Fruit fly (Drosophila melanogaster) whole organism, embryonic: Measurements from ENCODE around the gene mld.
A peak's percentile ranks its signal among the peaks of the same experiment; 100 is the strongest.

Source experiments
- Abd-B ChIP-seq: fragments of 200-800 bp; sonication (Bioruptor generic); optimal IDR thresholded peaks from 2 replicates; lab custom pipeline; 2018; ENCODE audit warnings: missing biosample characterization, mild to moderate bottlenecking, missing genetic modification characterization, moderate library complexity
- Adf1 ChIP-seq: fragments of 200-800 bp; sonication (Bioruptor generic); IDR thresholded peaks from 2 replicates; pipeline ENCODE4 v1.3.6; 2022; ENCODE audit warnings: missing biosample characterization, missing genetic modification characterization
- Atf3 ChIP-seq: fragments of 200-800 bp; sonication (Bioruptor generic); optimal IDR thresholded peaks from 3 replicates; lab custom pipeline; 2016; ENCODE audit warnings: missing biosample characterization, missing genetic modification characterization
- Awh ChIP-seq: fragments of 200-800 bp; sonication (Bioruptor generic); IDR thresholded peaks from 2 replicates; pipeline ENCODE4, ENCODE4 v1.3.6; 2022; ENCODE audit warnings: missing biosample characterization, missing genetic modification characterization
- Bteb2 ChIP-seq: fragments of 200-800 bp; sonication (Bioruptor generic); optimal IDR thresholded peaks from 2 replicates; lab custom pipeline; 2016; ENCODE audit warnings: missing biosample characterization, missing genetic modification characterization
- CG10267 ChIP-seq: fragments of 200-800 bp; sonication (Bioruptor generic); optimal IDR thresholded peaks from 2 replicates; lab custom pipeline; 2018; ENCODE audit warnings: missing biosample characterization, mild to moderate bottlenecking, missing genetic modification characterization, moderate library complexity
- CG10959 ChIP-seq: fragments of 200-800 bp; sonication (Bioruptor generic); IDR thresholded peaks from 2 replicates; pipeline ENCODE4 v1.3.6; 2022; ENCODE audit warnings: missing biosample characterization, missing genetic modification characterization
- CG11247 ChIP-seq: fragments of 200-800 bp; sonication (Bioruptor generic); IDR thresholded peaks from 2 replicates; pipeline ENCODE4 v1.3.6; 2022; ENCODE audit warnings: missing biosample characterization, missing genetic modification characterization
- CG12744 ChIP-seq: fragments of 200-800 bp; sonication (Bioruptor generic); optimal IDR thresholded peaks from 2 replicates; lab custom pipeline; 2016; ENCODE audit warnings: missing biosample characterization, missing genetic modification characterization
- CG14667 ChIP-seq: fragments of 200-800 bp; sonication (Bioruptor generic); IDR thresholded peaks from 2 replicates; pipeline ENCODE4 v1.3.6; 2022; ENCODE audit warnings: missing biosample characterization, missing genetic modification characterization
- CG18262 ChIP-seq: fragments of 200-800 bp; optimal IDR thresholded peaks from 3 replicates; lab custom pipeline; 2019; ENCODE audit warnings: missing biosample characterization, mild to moderate bottlenecking, missing genetic modification characterization, moderate library complexity
- CG2202 ChIP-seq: fragments of 200-800 bp; sonication (Bioruptor generic); optimal IDR thresholded peaks from 2 replicates; lab custom pipeline; 2018; ENCODE audit warnings: missing biosample characterization, mild to moderate bottlenecking, missing genetic modification characterization
- CG2889 ChIP-seq: fragments of 200-800 bp; sonication (Bioruptor generic); IDR thresholded peaks from 3 replicates; pipeline ENCODE4 v1.3.6; 2022; ENCODE audit warnings: missing biosample characterization, missing genetic modification characterization
- CG3065 ChIP-seq: fragments of 200-800 bp; sonication (Bioruptor generic); optimal IDR thresholded peaks from 2 replicates; lab custom pipeline; 2016; ENCODE audit warnings: missing biosample characterization, missing genetic modification characterization
- CG3995 ChIP-seq: fragments of 200-800 bp; sonication (Bioruptor generic); optimal IDR thresholded peaks from 3 replicates; lab custom pipeline; 2016; ENCODE audit warnings: missing biosample characterization, missing genetic modification characterization
- CG4282 ChIP-seq: fragments of 200-800 bp; sonication (Bioruptor generic); optimal IDR thresholded peaks from 2 replicates; lab custom pipeline; 2016; ENCODE audit warnings: missing biosample characterization, missing genetic modification characterization
- CG4360 ChIP-seq: fragments of 200-800 bp; sonication (Bioruptor generic); IDR thresholded peaks from 2 replicates; pipeline ENCODE4 v1.3.6; 2022; ENCODE audit warnings: missing biosample characterization, missing genetic modification characterization
- CG6175 ChIP-seq: fragments of 200-800 bp; sonication (Bioruptor generic); IDR thresholded peaks from 3 replicates; pipeline ENCODE4 v1.3.6; 2022; ENCODE audit warnings: missing biosample characterization, missing genetic modification characterization
- CG6689 ChIP-seq: fragments of 200-800 bp; sonication (Bioruptor generic); IDR thresholded peaks from 2 replicates; pipeline ENCODE4 v1.3.6; 2022; ENCODE audit warnings: missing biosample characterization, missing genetic modification characterization
- CG8359 ChIP-seq: fragments of 200-800 bp; sonication (Bioruptor generic); optimal IDR thresholded peaks from 2 replicates; lab custom pipeline; 2017; ENCODE audit warnings: missing biosample characterization, mild to moderate bottlenecking, missing genetic modification characterization, borderline replicate concordance
- CG9727 ChIP-seq: fragments of 200-800 bp; sonication (Bioruptor generic); optimal IDR thresholded peaks from 3 replicates; lab custom pipeline; 2017; ENCODE audit warnings: missing biosample characterization, mild to moderate bottlenecking, missing genetic modification characterization
- Camta ChIP-seq: fragments of 200-800 bp; sonication (Bioruptor generic); optimal IDR thresholded peaks from 2 replicates; lab custom pipeline; 2016; ENCODE audit warnings: missing biosample characterization, missing genetic modification characterization
- Dip3 ChIP-seq: fragments of 200-800 bp; sonication (Bioruptor generic); optimal IDR thresholded peaks from 3 replicates; lab custom pipeline; 2016; ENCODE audit warnings: missing biosample characterization, missing genetic modification characterization
- Dll ChIP-seq: fragments of 200-800 bp; sonication (Bioruptor generic); IDR thresholded peaks from 4 replicates; pipeline ENCODE4 v1.3.6; 2022; ENCODE audit warnings: missing biosample characterization, missing genetic modification characterization; ENCODE audit not compliant: partially characterized antibody
- Elba2 ChIP-seq: fragments of 200-800 bp; sonication (Bioruptor generic); optimal IDR thresholded peaks from 3 replicates; lab custom pipeline; 2016; ENCODE audit warnings: missing biosample characterization, missing genetic modification characterization
- Hmx ChIP-seq: fragments of 200-800 bp; sonication (Bioruptor generic); optimal IDR thresholded peaks from 2 replicates; lab custom pipeline; 2016; ENCODE audit warnings: missing biosample characterization, missing genetic modification characterization
- Kr ChIP-seq: fragments of 200-800 bp; sonication (Bioruptor generic); optimal IDR thresholded peaks from 2 replicates; lab custom pipeline; 2017; ENCODE audit warnings: missing biosample characterization, mild to moderate bottlenecking, missing genetic modification characterization
- Lpt ChIP-seq: fragments of >200 bp; optimal IDR thresholded peaks from 2 replicates; lab custom pipeline; 2018; ENCODE audit warnings: missing biosample characterization, missing genetic modification characterization
- Myb ChIP-seq: fragments of 200-800 bp; sonication (Bioruptor generic); optimal IDR thresholded peaks from 2 replicates; lab custom pipeline; 2016; ENCODE audit warnings: missing biosample characterization, missing genetic modification characterization
- Oli ChIP-seq: fragments of 200-800 bp; sonication (Bioruptor generic); optimal IDR thresholded peaks from 2 replicates; lab custom pipeline; 2018; ENCODE audit warnings: missing biosample characterization, mild to moderate bottlenecking, missing genetic modification characterization, moderate library complexity
- PHDP ChIP-seq: fragments of 200-800 bp; sonication (Bioruptor generic); optimal IDR thresholded peaks from 3 replicates; lab custom pipeline; 2018; ENCODE audit warnings: missing biosample characterization, mild to moderate bottlenecking, missing genetic modification characterization, moderate library complexity
- Rfx ChIP-seq: fragments of 200-800 bp; sonication (Bioruptor generic); IDR thresholded peaks from 2 replicates; pipeline ENCODE4 v1.3.6; 2022; ENCODE audit warnings: missing biosample characterization, missing genetic modification characterization
- Side ChIP-seq: fragments of 200-800 bp; sonication (Bioruptor generic); optimal IDR thresholded peaks from 2 replicates; lab custom pipeline; 2016; ENCODE audit warnings: missing biosample characterization, missing genetic modification characterization
- Spps ChIP-seq: fragments of 200-800 bp; sonication (Bioruptor generic); optimal IDR thresholded peaks from 2 replicates; lab custom pipeline; 2018; ENCODE audit warnings: missing biosample characterization, mild to moderate bottlenecking, missing genetic modification characterization
- TFAM ChIP-seq: fragments of 200-800 bp; sonication (Bioruptor generic); optimal IDR thresholded peaks from 2 replicates; lab custom pipeline; 2017; ENCODE audit warnings: missing biosample characterization, missing genetic modification characterization, inconsistent platforms
- aop ChIP-seq: fragments of 200-800 bp; sonication (Bioruptor generic); IDR thresholded peaks from 2 replicates; pipeline ENCODE4 v1.3.6; 2022; ENCODE audit warnings: missing biosample characterization, missing genetic modification characterization
- bcd ChIP-seq: fragments of 200-800 bp; sonication (Bioruptor generic); optimal IDR thresholded peaks from 2 replicates; lab custom pipeline; 2017; ENCODE audit warnings: missing biosample characterization, mild to moderate bottlenecking, missing genetic modification characterization
- crc ChIP-seq: fragments of 200-800 bp; sonication (Bioruptor generic); optimal IDR thresholded peaks from 2 replicates; lab custom pipeline; 2016; ENCODE audit warnings: missing biosample characterization, missing genetic modification characterization
- dmrt99B ChIP-seq: fragments of 200-800 bp; sonication (Bioruptor generic); optimal IDR thresholded peaks from 2 replicates; lab custom pipeline; 2018; ENCODE audit warnings: missing biosample characterization, mild to moderate bottlenecking, missing genetic modification characterization, moderate library complexity
- esg ChIP-seq: fragments of 200-800 bp; sonication (Bioruptor generic); conservative IDR thresholded peaks from 2 replicates; pipeline ENCODE4 v1.3.6; 2022; ENCODE audit warnings: missing biosample characterization, missing genetic modification characterization
- exex ChIP-seq: fragments of 200-800 bp; sonication (Bioruptor generic); optimal IDR thresholded peaks from 4 replicates; lab custom pipeline; 2018; ENCODE audit warnings: missing biosample characterization, mild to moderate bottlenecking, missing genetic modification characterization, moderate library complexity
- gsb ChIP-seq: fragments of 200-800 bp; sonication (Bioruptor generic); IDR thresholded peaks from 2 replicates; pipeline ENCODE4 v1.3.6; 2022; ENCODE audit warnings: missing biosample characterization, missing genetic modification characterization
- nerfin-2 ChIP-seq: fragments of 200-800 bp; sonication (Bioruptor generic); IDR thresholded peaks from 2 replicates; pipeline ENCODE4 v1.3.6; 2022; ENCODE audit warnings: missing biosample characterization, missing genetic modification characterization; ENCODE audit not compliant: partially characterized antibody
- nom ChIP-seq: fragments of 200-800 bp; sonication (Bioruptor generic); optimal IDR thresholded peaks from 2 replicates; lab custom pipeline; 2017; ENCODE audit warnings: missing biosample characterization, missing genetic modification characterization, mild to moderate bottlenecking, moderate library complexity, missing genetic modification reagents
- oc ChIP-seq: fragments of 200-800 bp; sonication (Bioruptor generic); optimal IDR thresholded peaks from 2 replicates; lab custom pipeline; 2018; ENCODE audit warnings: missing biosample characterization, mild to moderate bottlenecking, missing genetic modification characterization, moderate library complexity
- otp ChIP-seq: fragments of 200-800 bp; sonication (Bioruptor generic); IDR thresholded peaks from 3 replicates; pipeline ENCODE4, ENCODE4 v1.3.6; 2022; ENCODE audit warnings: missing biosample characterization, missing genetic modification characterization
- psq ChIP-seq: fragments of 200-800 bp; sonication (Bioruptor generic); optimal IDR thresholded peaks from 2 replicates; lab custom pipeline; 2017; ENCODE audit warnings: missing biosample characterization, missing genetic modification characterization
- sens ChIP-seq: fragments of 200-800 bp; sonication (Bioruptor generic); peaks from one replicate; lab custom pipeline; 2016; ENCODE audit warnings: missing biosample characterization, missing genetic modification characterization
- ttk ChIP-seq: fragments of 200-800 bp; sonication (Bioruptor generic); IDR thresholded peaks from 2 replicates; pipeline ENCODE4 v2.1.2; 2022; ENCODE audit warnings: missing biosample characterization, missing genetic modification characterization
- tx ChIP-seq: fragments of 200-800 bp; sonication (Bioruptor generic); optimal IDR thresholded peaks from 2 replicates; lab custom pipeline; 2016; ENCODE audit warnings: missing biosample characterization, missing genetic modification characterization
- unc-4 ChIP-seq: fragments of 200-800 bp; sonication (Bioruptor generic); IDR thresholded peaks from 2 replicates; pipeline ENCODE4 v1.3.6; 2022; ENCODE audit warnings: missing biosample characterization, missing genetic modification characterization; ENCODE audit not compliant: partially characterized antibody
- unpg ChIP-seq: fragments of 200-800 bp; sonication (Bioruptor generic); optimal IDR thresholded peaks from 3 replicates; lab custom pipeline; 2018; ENCODE audit warnings: missing biosample characterization, mild to moderate bottlenecking, missing genetic modification characterization, moderate library complexity
- yki ChIP-seq: fragments of >200 bp; optimal IDR thresholded peaks from 3 replicates; lab custom pipeline; 2018

The mld gene

dm6 chr3R:24626003-24626486 is 40.6 kb downstream of the mld start (continued):
- TF ChIP-seq PHDP (no peak), ttk (GFP tag; lab: Robert Waterston, UW) (no peak), nom (GFP tag; lab: Kevin White, UChicago) (no peak), Abd-B (GFP tag; lab: Kevin White, UChicago) (no peak), CG2889 (no peak), Awh (GFP tag; lab: Robert Waterston, UW) (no peak), esg (GFP tag; lab: Robert Waterston, UW) (peak; percentile 23; the same call in 1 of the 2 replicates), tx (GFP tag; lab: Kevin White, UChicago) (no peak), CG11247 (GFP tag; lab: Robert Waterston, UW) (no peak), dmrt99B (no peak), Myb (GFP tag; lab: Kevin White, UChicago) (no peak), TFAM (no peak), crc (GFP tag; lab: Kevin White, UChicago) (no peak), CG8359 (GFP tag; lab: Kevin White, UChicago) (no peak), Lpt (no peak), gsb (GFP tag; lab: Robert Waterston, UW) (0 out of 2 replicates have a peak, but pooled peaks have one; percentile 49), Hmx (GFP tag; lab: Kevin White, UChicago) (no peak), aop (GFP tag; lab: Robert Waterston, UW) (no peak), exex (no peak), CG4360 (no peak), CG10959 (GFP tag; lab: Robert Waterston, UW) (no peak), nerfin-2 (no peak), CG10267 (tag; lab: Kevin White, UChicago) (no peak), sens (peak; percentile 82), Elba2 (GFP tag; lab: Kevin White, UChicago) (no peak), CG18262 (tag; lab: Kevin White, UChicago) (no peak), CG12744 (GFP tag; lab: Kevin White, UChicago) (peak; percentile 3), Adf1 (GFP tag; lab: Robert Waterston, UW) (no peak), CG6689 (peak; percentile 30; the same call in 1 of the 2 replicates), oc (tag; lab: Kevin White, UChicago) (no peak), Rfx (GFP tag; lab: Robert Waterston, UW) (peak; percentile 17; the same call in 1 of the 2 replicates), Bteb2 (GFP tag; lab: Kevin White, UChicago) (no peak), bcd (GFP tag; lab: Kevin White, UChicago) (peak; percentile 18), Kr (GFP tag; lab: Kevin White, UChicago) (no peak), CG14667 (no peak), Side (GFP tag; lab: Kevin White, UChicago) (no peak), Dip3 (peak; percentile 4), Camta (GFP tag; lab: Kevin White, UChicago) (no peak), otp (GFP tag; lab: Robert Waterston, UW) (no peak), unc-4 (GFP tag; lab: Robert Waterston, UW) (no peak), CG9727 (GFP tag; lab: Kevin White, UChicago) (no peak), Dll (GFP tag; lab: Robert Waterston, UW) (no peak), unpg (GFP tag; lab: Kevin White, UChicago) (peak; percentile 37), CG3995 (no peak), Spps (no peak), yki (lab: Kevin White, UChicago) (no peak), Atf3 (no peak), CG6175 (GFP tag; lab: Robert Waterston, UW) (no peak), CG4282 (no peak), CG2202 (tag; lab: Kevin White, UChicago) (no peak), CG3065 (GFP tag; lab: Kevin White, UChicago) (no peak), Oli (tag; lab: Kevin White, UChicago) (no peak), psq (GFP tag; lab: Kevin White, UChicago) (no peak)
